Worm (Caenorhabditis elegans) whole organism, L1 larva: Measurements from ENCODE around the gene acr-12.

Experiments
- C16A3.4 ChIP-seq: fragments of 150-350 bp; optimal IDR thresholded peaks from 2 replicates; lab custom pipeline; 2014; ENCODE audit warnings: missing biosample characterization, missing genetic modification characterization
- C34B4.2 ChIP-seq: sonication (generic microtip); optimal IDR thresholded peaks from 2 replicates; lab custom pipeline; 2017; ENCODE audit warnings: mild to moderate bottlenecking, missing genetic modification characterization, missing compliant biosample characterization
- F16B12.6 ChIP-seq: fragments of 150-350 bp; optimal IDR thresholded peaks from 2 replicates; lab custom pipeline; 2014; ENCODE audit warnings: missing biosample characterization, missing genetic modification characterization
- aha-1 ChIP-seq: fragments of 150-350 bp; optimal IDR thresholded peaks from 2 replicates; lab custom pipeline; 2014; ENCODE audit warnings: missing biosample characterization, missing genetic modification characterization
- alr-1 ChIP-seq: fragments of 200-800 bp; sonication (Bioruptor generic); optimal IDR thresholded peaks from 2 replicates; lab custom pipeline; 2018; ENCODE audit warnings: borderline replicate concordance, mild to moderate bottlenecking, missing genetic modification characterization, missing compliant biosample characterization
- ceh-63 ChIP-seq: fragments of 200-800 bp; sonication (Bioruptor generic); optimal IDR thresholded peaks from 2 replicates; lab custom pipeline; 2018; ENCODE audit warnings: mild to moderate bottlenecking, missing genetic modification characterization, missing compliant biosample characterization
- ceh-82 ChIP-seq, 3 experiments: fragments of 150-350 bp in 1 of 3; sonication (generic microtip) in 2 of 3; optimal IDR thresholded peaks; 2 replicates each; lab custom pipeline; 2014 to 2017; ENCODE audit warnings: missing biosample characterization in 3 of 3, missing genetic modification characterization in 3 of 3
- ceh-88 ChIP-seq: fragments of 200-800 bp; sonication (Bioruptor generic); IDR thresholded peaks from 2 replicates; pipeline ENCODE4 v1.3.6; 2022; ENCODE audit warnings: missing genetic modification characterization, missing compliant biosample characterization
- ceh-90 ChIP-seq: sonication (generic microtip); optimal IDR thresholded peaks from 2 replicates; lab custom pipeline; 2016; ENCODE audit warnings: missing genetic modification characterization, missing compliant biosample characterization
- dsc-1 ChIP-seq: sonication (generic microtip); optimal IDR thresholded peaks from 2 replicates; lab custom pipeline; 2016; ENCODE audit warnings: mild to moderate bottlenecking, missing genetic modification characterization, missing compliant biosample characterization
- efl-1 ChIP-seq, 4 experiments: fragments of 150-350 bp; optimal IDR thresholded peaks in 3 of 4; peaks in 1 of 4; 1 replicate in 1 of 4; 2 replicates in 3 of 4; lab custom pipeline; 2014; ENCODE audit warnings: missing biosample characterization in 2 of 4, missing genetic modification characterization in 2 of 4, missing genetic modification reagents in 2 of 4
- egl-13 ChIP-seq: sonication (generic microtip); optimal IDR thresholded peaks from 2 replicates; lab custom pipeline; 2016; ENCODE audit warnings: missing genotype, missing genetic modification reagents, missing genetic modification characterization, missing compliant biosample characterization
- egl-27 ChIP-seq, 2 experiments: fragments of 150-350 bp in 1 of 2; sonication (generic microtip); optimal IDR thresholded peaks; 3 replicates each; lab custom pipeline; 2017 to 2018; ENCODE audit warnings: missing biosample characterization in 2 of 2, missing genetic modification characterization in 2 of 2, missing genetic modification reagents in 2 of 2
- fkh-4 ChIP-seq: sonication (generic microtip); optimal IDR thresholded peaks from 2 replicates; lab custom pipeline; 2016; ENCODE audit warnings: missing compliant biosample characterization, missing genetic modification characterization, borderline replicate concordance
- fkh-8 ChIP-seq: sonication (generic microtip); optimal IDR thresholded peaks from 2 replicates; lab custom pipeline; 2016; ENCODE audit warnings: mild to moderate bottlenecking, missing genetic modification characterization, missing compliant biosample characterization
- fos-1 ChIP-seq: fragments of 150-350 bp; optimal IDR thresholded peaks from 2 replicates; lab custom pipeline; 2014; ENCODE audit warnings: missing biosample characterization, missing genetic modification characterization
- hlh-17 ChIP-seq: fragments of 200-800 bp; sonication (Bioruptor generic); optimal IDR thresholded peaks from 2 replicates; lab custom pipeline; 2018; ENCODE audit warnings: missing genetic modification characterization, mild to moderate bottlenecking, missing compliant biosample characterization, moderate library complexity, borderline replicate concordance
- hpl-2 ChIP-seq: fragments of 150-350 bp; optimal IDR thresholded peaks from 2 replicates; lab custom pipeline; 2014; ENCODE audit warnings: missing biosample characterization, missing genetic modification reagents, missing genetic modification characterization
- irx-1 ChIP-seq: sonication (generic microtip); optimal IDR thresholded peaks from 2 replicates; lab custom pipeline; 2016; ENCODE audit warnings: missing genetic modification characterization, missing compliant biosample characterization
- lin-14 ChIP-seq: fragments of 200-800 bp; sonication (Bioruptor generic); optimal IDR thresholded peaks from 2 replicates; lab custom pipeline; 2018; ENCODE audit warnings: mild to moderate bottlenecking, missing genetic modification characterization, moderate library complexity, missing compliant biosample characterization
- lin-35 ChIP-seq, 2 experiments: fragments of 150-350 bp; optimal IDR thresholded peaks; 2 replicates each; lab custom pipeline; 2014; ENCODE audit warnings: missing biosample characterization in 2 of 2, missing genetic modification characterization in 2 of 2, missing genetic modification reagents in 2 of 2
- lin-39 ChIP-seq: fragments of 150-350 bp; optimal IDR thresholded peaks from 2 replicates; lab custom pipeline; 2014; ENCODE audit warnings: missing biosample characterization, missing genetic modification reagents, missing genetic modification characterization
- lsy-2 ChIP-seq, 2 experiments: fragments of 150-350 bp; optimal IDR thresholded peaks; 2 replicates each; lab custom pipeline; 2014; ENCODE audit warnings: missing biosample characterization in 2 of 2, missing genetic modification characterization in 2 of 2
- mdl-1 ChIP-seq, 2 experiments: fragments of 150-350 bp; optimal IDR thresholded peaks; 2 replicates each; lab custom pipeline; 2014 to 2017; ENCODE audit warnings: missing biosample characterization in 2 of 2, missing genetic modification characterization in 2 of 2, inconsistent platforms in 1 of 2
- mep-1 ChIP-seq: fragments of 150-350 bp; optimal IDR thresholded peaks from 2 replicates; lab custom pipeline; 2014; ENCODE audit warnings: missing biosample characterization, missing genetic modification characterization
- nhr-12 ChIP-seq: sonication (generic microtip); optimal IDR thresholded peaks from 2 replicates; lab custom pipeline; 2017; ENCODE audit warnings: missing biosample characterization, missing genetic modification characterization
- nhr-19 ChIP-seq: fragments of 200-800 bp; sonication (Bioruptor generic); conservative IDR thresholded peaks from 2 replicates; pipeline ENCODE4 v1.3.6; 2022; ENCODE audit warnings: missing genetic modification characterization, missing compliant biosample characterization
- nhr-237 ChIP-seq: fragments of 150-350 bp; optimal IDR thresholded peaks from 2 replicates; lab custom pipeline; 2014; ENCODE audit warnings: missing biosample characterization, missing genetic modification characterization
- nhr-47 ChIP-seq: sonication (generic microtip); optimal IDR thresholded peaks from 2 replicates; lab custom pipeline; 2016; ENCODE audit warnings: mild to moderate bottlenecking, missing genetic modification characterization, moderate library complexity, missing compliant biosample characterization
- pag-3 ChIP-seq: sonication (generic microtip); optimal IDR thresholded peaks from 2 replicates; lab custom pipeline; 2017; ENCODE audit warnings: missing genetic modification characterization, mild to moderate bottlenecking, missing compliant biosample characterization, antibody characterized with exemption, borderline replicate concordance; ENCODE audit not compliant: insufficient read depth
- pqm-1 ChIP-seq: sonication (generic microtip); optimal IDR thresholded peaks from 3 replicates; lab custom pipeline; 2017; ENCODE audit warnings: missing biosample characterization, missing genetic modification characterization
- rnt-1 ChIP-seq: sonication (generic microtip); optimal IDR thresholded peaks from 2 replicates; lab custom pipeline; 2016; ENCODE audit warnings: mild to moderate bottlenecking, missing genetic modification characterization, moderate library complexity, missing compliant biosample characterization
- sptf-1 ChIP-seq: fragments of 150-350 bp; optimal IDR thresholded peaks from 2 replicates; lab custom pipeline; 2014; ENCODE audit warnings: missing biosample characterization, missing genetic modification characterization
- swsn-7 ChIP-seq: sonication (generic microtip); optimal IDR thresholded peaks from 2 replicates; lab custom pipeline; 2016; ENCODE audit warnings: missing genetic modification characterization, missing compliant biosample characterization
- tlp-1 ChIP-seq: fragments of 150-350 bp; optimal IDR thresholded peaks from 2 replicates; lab custom pipeline; 2014; ENCODE audit warnings: missing biosample characterization, missing genetic modification characterization
- unc-130 ChIP-seq: fragments of 150-350 bp; optimal IDR thresholded peaks from 2 replicates; lab custom pipeline; 2017; ENCODE audit warnings: missing biosample characterization, missing genetic modification characterization, inconsistent platforms
- unc-30 ChIP-seq: sonication (generic microtip); optimal IDR thresholded peaks from 2 replicates; lab custom pipeline; 2017; ENCODE audit warnings: missing biosample characterization, missing genetic modification characterization
- unc-62 ChIP-seq: fragments of 150-350 bp; optimal IDR thresholded peaks from 2 replicates; lab custom pipeline; 2014; ENCODE audit warnings: missing biosample characterization, missing genetic modification reagents, missing genetic modification characterization
- unc-86 ChIP-seq: sonication (generic microtip); optimal IDR thresholded peaks from 2 replicates; lab custom pipeline; 2016; ENCODE audit warnings: missing genetic modification characterization, missing compliant biosample characterization
- xbp-1 ChIP-seq: sonication (generic microtip); optimal IDR thresholded peaks from 2 replicates; lab custom pipeline; 2016; ENCODE audit warnings: missing genetic modification characterization, missing compliant biosample characterization
- zip-4 ChIP-seq: fragments of 200-800 bp; sonication (Bioruptor generic); optimal IDR thresholded peaks from 2 replicates; lab custom pipeline; 2018; ENCODE audit warnings: mild to moderate bottlenecking, missing genetic modification characterization, moderate library complexity, missing compliant biosample characterization
- ztf-4 ChIP-seq: fragments of 150-350 bp; optimal IDR thresholded peaks from 2 replicates; lab custom pipeline; 2014; ENCODE audit warnings: missing biosample characterization, missing genetic modification characterization

The acr-12 gene

DNA sequence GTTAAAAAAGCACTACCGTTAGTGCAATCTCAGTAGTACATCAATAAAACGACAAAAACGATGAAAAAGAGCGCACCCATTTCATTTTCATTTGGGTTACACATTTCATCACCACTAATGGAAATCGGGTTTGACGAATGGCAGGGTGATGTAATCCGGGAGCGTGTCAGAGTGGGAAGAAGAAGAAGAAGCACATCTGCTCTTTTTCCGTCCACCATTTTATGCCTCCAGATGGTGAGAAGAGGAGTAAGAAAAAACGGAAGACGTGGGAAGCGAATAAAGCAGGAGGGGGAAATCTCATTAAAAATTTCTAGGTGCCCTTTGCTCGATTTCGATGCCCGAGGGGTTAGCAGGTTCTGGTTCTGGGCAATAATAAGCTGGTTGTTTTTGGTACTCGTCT, 26.6 kb upstream of the acr-12 start:
- TF ChIP-seq tlp-1 (no peak), lin-14 (GFP tag; lab: Kevin White, UChicago) (peak; percentile 33), mdl-1 (tag; optimal IDR thresholded peaks at IDR 0.05; lab: Kevin White, UChicago) (no peak), ceh-63 (GFP tag; lab: Kevin White, UChicago) (peak; percentile 56), ceh-82 (tag; optimal IDR thresholded peaks at IDR 0.05; lab: Kevin White, UChicago) (peak in 1 of 3 experiments; percentile 26), swsn-7 (tag; lab: Kevin White, UChicago) (no peak)

DNA sequence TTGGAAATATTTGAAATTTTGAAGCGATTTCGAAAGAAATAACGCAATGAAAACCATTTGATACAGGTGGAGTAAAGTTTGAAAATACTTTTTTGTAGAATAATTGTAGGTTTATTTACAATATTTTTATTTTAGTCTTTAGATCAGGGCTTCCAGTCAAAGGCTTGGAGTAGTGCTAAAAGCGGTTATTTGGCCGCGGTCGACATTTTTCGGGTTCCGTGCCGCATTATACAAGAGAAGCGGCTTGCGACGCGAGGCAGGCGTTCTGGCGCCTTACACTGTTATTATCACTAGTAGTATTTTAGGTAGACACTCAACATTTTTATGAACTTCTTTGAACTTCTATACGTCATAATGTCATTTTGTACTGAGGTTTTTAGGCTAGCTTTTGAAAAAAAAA, 26.2 kb upstream of the acr-12 start:
- no peak for TF ChIP-seq egl-27 (tag; optimal IDR thresholded peaks at IDR 0.05; lab: Kevin White, UChicago)
- no peak for TF ChIP-seq rnt-1
- TF ChIP-seq hlh-17 (GFP tag; lab: Kevin White, UChicago): no peak
- TF ChIP-seq egl-13 (tag; lab: Kevin White, UChicago): no peak
- TF ChIP-seq irx-1 (tag; lab: Kevin White, UChicago): no peak
- TF ChIP-seq fkh-8: no peak
- no peak for TF ChIP-seq fkh-4 (tag; lab: Kevin White, UChicago)
- TF ChIP-seq nhr-47 (tag; lab: Kevin White, UChicago): no peak
- no peak for TF ChIP-seq dsc-1 (tag; lab: Kevin White, UChicago)
- no peak for TF ChIP-seq ceh-82 (tag; optimal IDR thresholded peaks at IDR 0.05; lab: Kevin White, UChicago)

DNA sequence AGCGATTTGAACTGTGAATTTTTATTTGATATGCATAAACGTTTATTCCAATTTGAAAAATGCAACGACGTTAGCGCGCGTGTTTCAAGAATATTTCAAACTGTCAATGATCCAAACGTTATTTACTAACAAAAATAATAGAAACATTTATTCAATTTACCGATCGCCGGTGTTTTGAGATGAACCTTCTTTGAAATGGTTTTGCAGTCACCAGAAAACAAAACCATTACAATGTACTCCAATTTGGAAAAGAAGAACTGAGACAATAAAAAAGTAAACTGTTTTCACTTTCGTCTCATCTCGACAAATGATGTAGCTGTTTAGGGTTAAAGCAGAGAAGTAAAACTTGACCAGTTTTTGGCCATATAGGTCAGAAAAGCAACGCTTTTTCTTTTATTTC, 25.4 kb upstream of the acr-12 start, which contains the start of gene H06A10.1:
Gene H06A10.1, plus strand, starts transcription at position 301 of the 400 bp plus-strand sequence.
- no peak for TF ChIP-seq pqm-1 (tag; lab: Kevin White, UChicago)
- no peak for TF ChIP-seq ceh-63 (GFP tag; lab: Kevin White, UChicago)
- no peak for TF ChIP-seq unc-86 (tag; lab: Kevin White, UChicago)
- TF ChIP-seq fkh-8: no peak
- no peak for TF ChIP-seq efl-1 (optimal IDR thresholded peaks at IDR 0.05; lab: Kevin White, UChicago)
- no peak for TF ChIP-seq efl-1 (GFP tag; optimal IDR thresholded peaks at IDR 0.05 in 1 of 2; lab: Kevin White, UChicago)
- no peak for TF ChIP-seq sptf-1 (tag; lab: Kevin White, UChicago)
- no peak for TF ChIP-seq fos-1 (tag; lab: Kevin White, UChicago)
- TF ChIP-seq, all 84 proteins: peak for 0

DNA sequence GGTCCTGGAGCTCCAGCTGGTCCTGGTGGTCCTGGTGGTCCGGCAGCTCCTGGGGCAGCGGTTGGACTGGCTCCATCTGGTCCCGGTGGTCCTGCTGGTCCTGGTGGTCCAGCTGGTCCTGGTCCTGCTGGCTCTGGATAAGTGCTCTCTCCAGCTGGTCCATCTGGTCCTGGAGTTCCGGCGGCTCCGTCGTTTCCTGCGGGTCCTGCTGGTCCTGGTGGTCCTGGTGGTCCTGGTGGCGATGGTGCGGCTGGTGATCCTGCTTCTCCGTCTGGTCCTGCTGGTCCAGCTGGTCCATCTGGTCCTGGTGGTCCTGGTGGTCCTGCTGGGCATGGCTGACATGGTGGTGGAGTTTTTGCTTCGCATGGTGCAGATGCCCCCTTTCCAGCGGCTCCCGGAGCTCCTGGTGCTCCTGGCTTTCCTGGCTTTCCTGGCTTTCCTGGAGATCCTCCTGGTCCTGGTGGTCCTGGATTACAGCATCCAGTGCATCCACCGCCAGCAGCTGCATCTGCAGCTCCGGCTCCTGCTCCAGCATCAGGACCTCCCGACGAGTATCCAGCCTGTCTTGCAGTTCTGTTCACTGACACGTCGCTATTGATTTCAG, 22.3 kb upstream of the acr-12 start:
- TF ChIP-seq xbp-1 (tag; lab: Kevin White, UChicago): no peak
- TF ChIP-seq unc-62 (GFP tag; lab: Kevin White, UChicago): no peak
- TF ChIP-seq nhr-19 (GFP tag; lab: Robert Waterston, UW): no peak
- no peak for TF ChIP-seq alr-1
- TF ChIP-seq C34B4.2 (tag; lab: Kevin White, UChicago): no peak
- no peak for TF ChIP-seq ceh-88
- TF ChIP-seq hpl-2 (GFP tag; lab: Kevin White, UChicago): no peak
- TF ChIP-seq lin-35 (GFP tag; optimal IDR thresholded peaks at IDR 0.05; lab: Kevin White, UChicago): no peak
- TF ChIP-seq mep-1 (tag; lab: Kevin White, UChicago): no peak

DNA sequence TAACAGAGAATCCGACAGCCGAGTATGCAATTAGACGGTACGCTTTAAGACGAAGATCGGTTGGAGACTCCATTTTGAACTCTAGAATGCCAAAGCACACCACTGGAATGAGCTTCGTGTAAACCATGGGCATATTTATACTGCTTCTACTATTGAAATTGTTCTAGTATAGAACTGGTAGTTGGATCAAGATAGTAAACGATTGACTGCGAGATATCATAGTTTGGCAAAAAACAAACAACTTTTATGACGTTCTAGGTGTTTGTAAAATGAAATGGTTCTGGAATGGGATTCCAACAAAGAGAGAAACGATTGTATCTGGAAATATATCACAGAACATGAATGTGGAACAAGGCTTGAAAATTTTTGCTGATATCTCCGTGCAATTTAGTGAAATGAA, 21.7 kb upstream of the acr-12 start, which contains the start of gene col-185:
Gene col-185, minus strand, starts transcription at position 101 of the 400 bp plus-strand sequence.
- no peak for TF ChIP-seq hpl-2 (GFP tag; lab: Kevin White, UChicago)
- TF ChIP-seq mep-1 (tag; lab: Kevin White, UChicago): no peak
- TF ChIP-seq ceh-90 (tag; lab: Kevin White, UChicago): no peak
- no peak for TF ChIP-seq C34B4.2 (tag; lab: Kevin White, UChicago)
- TF ChIP-seq unc-130 (tag; lab: Kevin White, UChicago): no peak
- no peak for TF ChIP-seq fos-1 (tag; lab: Kevin White, UChicago)
- no peak for TF ChIP-seq unc-30
- TF ChIP-seq pag-3 (tag; lab: Kevin White, UChicago): no peak
- no peak for TF ChIP-seq lin-39 (tag; lab: Kevin White, UChicago)
- TF ChIP-seq aha-1 (tag; lab: Kevin White, UChicago): no peak
- no peak for TF ChIP-seq C16A3.4 (tag; lab: Kevin White, UChicago)
- TF ChIP-seq ztf-4: no peak
- no peak for TF ChIP-seq nhr-237 (tag; lab: Kevin White, UChicago)
- no peak for TF ChIP-seq sptf-1 (tag; lab: Kevin White, UChicago)
- no peak for TF ChIP-seq nhr-12
- TF ChIP-seq F16B12.6: no peak
- TF ChIP-seq lsy-2 (tag; optimal IDR thresholded peaks at IDR 0.05; lab: Kevin White, UChicago): no peak
- no peak for TF ChIP-seq zip-4 (GFP tag; lab: Kevin White, UChicago)
